Worm (Caenorhabditis elegans): ENCODE measurements around the gene F53F8.5.

F53F8.5 gene

DNA sequence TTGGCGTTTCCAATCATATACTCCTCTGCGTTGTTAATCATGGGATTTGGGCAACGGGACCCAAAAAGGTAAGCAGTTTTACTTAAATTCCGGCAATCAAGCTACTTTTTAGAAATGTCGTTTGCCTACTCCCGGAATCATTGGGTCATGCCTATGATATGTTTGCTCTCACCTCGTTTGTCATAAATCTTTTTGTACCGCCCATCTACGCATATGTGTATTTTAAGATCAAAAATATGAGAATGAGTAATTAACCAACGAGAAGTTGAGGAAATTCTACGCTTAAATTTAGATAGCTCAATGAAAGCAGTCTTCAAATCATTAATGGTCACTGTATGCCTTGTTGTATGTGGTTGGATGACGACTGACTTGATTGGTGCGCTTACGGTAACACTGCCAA lies 21.5 kb downstream of the F53F8.5 start:
- TF ChIP-seq ces-1 (GFP tag; optimal IDR thresholded peaks at IDR 0.05) (no peak), unc-62 (GFP tag; optimal IDR thresholded peaks at IDR 0.05 in 1 of 2) (peak in 1 of 2 experiments; percentile 98), unc-62 (tag; optimal IDR thresholded peaks at IDR 0.05) (no peak)

DNA sequence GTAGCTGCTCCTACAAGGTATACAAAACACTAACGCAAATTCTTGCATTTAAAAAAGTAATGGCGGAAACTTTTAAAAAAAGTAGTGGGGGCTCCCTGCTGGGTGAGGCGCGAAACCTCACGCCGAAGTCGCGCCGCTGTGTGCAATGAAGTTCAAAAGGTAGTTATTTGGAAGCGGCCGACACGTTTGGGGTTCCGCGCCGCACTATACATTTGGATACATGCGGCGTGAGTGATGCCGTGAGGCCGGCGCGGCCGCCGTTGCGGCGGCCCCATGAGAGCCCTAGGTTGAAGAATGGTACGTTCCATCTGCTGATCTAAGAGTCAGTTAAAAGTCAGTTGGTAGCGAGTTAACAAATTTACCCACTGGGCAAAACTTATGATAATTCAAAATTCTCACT lies 22.0 kb downstream of the F53F8.5 start:
- TF ChIP-seq attf-4 (tag; optimal IDR thresholded peaks at IDR 0.05) (no peak), ceh-20 (GFP tag; IDR thresholded peaks at IDR 0.05) (no peak), snpc-4 (tag; optimal IDR thresholded peaks at IDR 0.05) (no peak), ceh-82 (tag; optimal IDR thresholded peaks at IDR 0.05) (no peak), dmd-8 (GFP tag; IDR thresholded peaks at IDR 0.05) (no peak), nhr-237 (tag; optimal IDR thresholded peaks at IDR 0.05) (no peak), arid-1 (GFP tag; conservative IDR thresholded peaks at IDR 0.05) (no peak), lin-38 (GFP tag; IDR thresholded peaks at IDR 0.05) (no peak), gei-8 (GFP tag; optimal IDR thresholded peaks at IDR 0.05) (no peak), Y48G9A.11 (GFP tag; IDR thresholded peaks at IDR 0.05) (0 out of 2 replicates have a peak, but pooled peaks have one; percentile 32), hif-1 (tag; optimal IDR thresholded peaks at IDR 0.05) (no peak), dmd-6 (GFP tag; IDR thresholded peaks at IDR 0.05) (no peak), hmg-1.1 (GFP tag; IDR thresholded peaks at IDR 0.05) (no peak), lin-1 (GFP tag; IDR thresholded peaks at IDR 0.05) (no peak), set-16 (GFP tag; IDR thresholded peaks at IDR 0.05) (peak; percentile 63), pqm-1 (tag; optimal IDR thresholded peaks at IDR 0.05) (no peak)

DNA sequence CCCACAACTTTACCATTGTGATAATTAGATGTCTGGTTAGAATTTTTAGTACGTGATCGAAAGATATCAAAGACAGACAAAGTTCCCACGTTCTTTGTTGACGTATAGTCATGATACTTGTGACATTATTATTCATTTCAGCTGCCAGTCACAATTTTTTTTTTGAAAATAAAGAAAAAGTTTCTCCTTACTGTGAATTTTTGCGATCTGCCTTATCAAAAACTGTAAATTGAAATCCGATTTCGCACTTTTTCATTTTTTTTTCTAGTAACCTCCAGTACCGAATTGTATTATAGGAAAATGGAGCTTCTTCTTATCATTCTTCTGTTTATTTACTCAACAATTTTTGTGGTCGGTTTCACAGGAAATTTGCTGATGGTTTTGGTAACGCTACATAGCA lies 22.7 kb downstream of the F53F8.5 start, which contains the start of gene srsx-35:
Gene srsx-35 (plus strand): TSS at position 301 of the 400 bp plus-strand sequence.
- peak; percentile 36 for TF ChIP-seq aha-1 (tag)
- no peak for TF ChIP-seq skn-1 (tag; optimal IDR thresholded peaks at IDR 0.05)
- peak in 1 of 2 experiments; percentile 10 for TF ChIP-seq unc-62 (GFP tag; optimal IDR thresholded peaks at IDR 0.05 in 1 of 2)
- no peak for TF ChIP-seq unc-62 (tag; optimal IDR thresholded peaks at IDR 0.05)

DNA sequence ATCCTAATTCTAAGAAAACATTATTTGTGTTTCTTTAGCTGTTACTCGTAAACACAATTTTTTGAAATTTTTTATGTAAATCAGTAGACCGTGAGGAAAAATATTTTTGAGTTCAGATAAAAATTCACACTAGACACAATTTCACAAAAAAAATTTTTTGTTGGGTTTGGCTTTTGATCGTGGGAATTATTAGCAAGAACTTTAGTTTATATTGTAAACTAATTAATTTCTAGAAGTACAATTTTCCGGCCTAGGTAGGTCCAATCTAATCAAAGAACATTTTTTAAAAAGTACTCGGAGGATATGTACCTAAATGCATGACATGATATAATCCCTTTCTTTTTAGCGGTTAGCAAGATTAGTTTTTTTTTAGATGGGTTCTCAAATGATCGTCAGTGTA lies 23.7 kb downstream of the F53F8.5 start:
- TF ChIP-seq unc-62 (GFP tag; optimal IDR thresholded peaks at IDR 0.05 in 1 of 2) (peak in 1 of 2 experiments; percentile 92), unc-62 (tag; optimal IDR thresholded peaks at IDR 0.05) (no peak), hmg-1.1 (GFP tag; IDR thresholded peaks at IDR 0.05) (no peak), ctbp-1 (GFP tag; IDR thresholded peaks at IDR 0.05) (no peak), hlh-30 (tag; optimal IDR thresholded peaks at IDR 0.05; ENCODE audit: insufficient read depth) (no peak), lin-15B (tag; optimal IDR thresholded peaks at IDR 0.05) (no peak)

ce11 chrV:20670625-20671024 lies 33.2 kb downstream of the F53F8.5 start:
- TF ChIP-seq D1046.2 (GFP tag; IDR thresholded peaks at IDR 0.05) = no peak
- 0 out of 2 replicates have a peak, but pooled peaks have one; percentile 9 for TF ChIP-seq madf-9 (GFP tag; conservative IDR thresholded peaks at IDR 0.05)
- TF ChIP-seq set-16 (GFP tag; IDR thresholded peaks at IDR 0.05) = peak; percentile 29; the same call in 1 of the 2 replicates
- TF ChIP-seq dmd-9 (GFP tag; IDR thresholded peaks at IDR 0.05) = no peak
- peak; percentile 36; the same call in 1 of the 2 replicates for TF ChIP-seq lim-7 (GFP tag; IDR thresholded peaks at IDR 0.05)
- no peak for TF ChIP-seq pqm-1 (tag; optimal IDR thresholded peaks at IDR 0.05)
- TF ChIP-seq Y5F2A.4 (GFP tag; optimal IDR thresholded peaks at IDR 0.05) = no peak

DNA sequence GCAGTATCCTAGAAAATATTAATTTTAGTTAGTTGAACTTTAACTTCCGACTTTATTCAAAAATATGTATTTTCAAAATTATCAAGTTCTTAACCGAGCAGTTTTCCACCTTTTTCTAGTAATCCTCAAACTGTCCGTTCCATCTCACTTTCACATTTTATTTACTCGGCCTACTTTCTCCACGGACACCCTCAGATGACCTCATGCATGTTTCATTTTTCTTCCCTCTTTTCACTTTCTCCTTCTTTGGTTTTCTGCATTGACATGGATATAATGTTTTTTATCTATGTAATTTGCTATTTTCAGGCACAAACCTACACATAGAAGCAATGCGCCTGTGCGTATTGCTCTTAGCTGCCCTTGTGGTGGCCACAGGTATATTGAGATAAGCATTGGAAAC lies 36.9 kb downstream of the F53F8.5 start, which contains the start of gene mlt-11:
Gene mlt-11 (plus strand): TSS at position 301 of the 400 bp plus-strand sequence.
- TF ChIP-seq aha-1 (tag) (peak; percentile 33), lin-29 (GFP tag; IDR thresholded peaks at IDR 0.05) (no peak)

ce11 chrV:20664930-20665329 lies 38.9 kb downstream of the F53F8.5 start:
- TF ChIP-seq F26F4.8 (GFP tag; conservative IDR thresholded peaks at IDR 0.05) = no peak
- TF ChIP-seq nhr-10 (tag; optimal IDR thresholded peaks at IDR 0.05) = no peak
- no peak for TF ChIP-seq mdl-1 (tag; optimal IDR thresholded peaks at IDR 0.05)
- TF ChIP-seq daf-19 (GFP tag; conservative IDR thresholded peaks at IDR 0.05) = no peak
- no peak for TF ChIP-seq ztf-7 (tag; optimal IDR thresholded peaks at IDR 0.05)
- no peak for TF ChIP-seq snpc-1.2 (GFP tag; IDR thresholded peaks at IDR 0.05)
- TF ChIP-seq dve-1 (tag; optimal IDR thresholded peaks at IDR 0.05; ENCODE audit: insufficient read depth) = no peak
- no peak for TF ChIP-seq zip-2 (tag; optimal IDR thresholded peaks at IDR 0.05)
- TF ChIP-seq unc-39 (tag; optimal IDR thresholded peaks at IDR 0.05) = no peak
- no peak for TF ChIP-seq hif-1 (tag; optimal IDR thresholded peaks at IDR 0.05)
- TF ChIP-seq mxl-3 (GFP tag; optimal IDR thresholded peaks at IDR 0.05) = no peak
- no peak for TF ChIP-seq duxl-1 (tag; optimal IDR thresholded peaks at IDR 0.05; ENCODE audit: poor library complexity)

Measured in whole organism, L4 larva.